Fruit fly (Drosophila melanogaster): Measurements from ENCODE around the gene atms.
A peak's percentile ranks its signal among the peaks of the same experiment; 100 is the strongest.

The atms gene

dm6 chr3R:4813172-4813716 is 63.4 kb downstream of the atms start (continued):
- TF ChIP-seq Sry-β (GFP tag; optimal IDR thresholded peaks at IDR 0.05) (peak; percentile 59), Pdp1 (GFP tag; optimal IDR thresholded peaks at IDR 0.05) (peak in 1 of 2 experiments; percentile 60), al (GFP tag; IDR thresholded peaks at IDR 0.05) (no peak), ro (GFP tag; IDR thresholded peaks at IDR 0.05) (no peak), fd102C (GFP tag; optimal IDR thresholded peaks at IDR 0.05) (no peak), CG11695 (GFP tag; IDR thresholded peaks at IDR 0.05) (0 out of 3 replicates have a peak, but pooled peaks have one; percentile 32), CG6689 (GFP tag; IDR thresholded peaks at IDR 0.05) (peak; percentile 64), Ravus (GFP tag; IDR thresholded peaks at IDR 0.05) (no peak), CG16863 (GFP tag; optimal IDR thresholded peaks at IDR 0.05) (peak; percentile 26), Mrtf (GFP tag; IDR thresholded peaks at IDR 0.05) (no peak), da (GFP tag; optimal IDR thresholded peaks at IDR 0.05) (no peak), Gsc (GFP tag; IDR thresholded peaks at IDR 0.05) (no peak), sug (tag; optimal IDR thresholded peaks at IDR 0.05) (peak; percentile 58), CG6791 (GFP tag; IDR thresholded peaks at IDR 0.05; ENCODE audit: partially characterized antibody) (peak; percentile 78), jumu (GFP tag; optimal IDR thresholded peaks at IDR 0.05) (no peak), CG17361 (GFP tag; IDR thresholded peaks at IDR 0.05) (peak; percentile 66), CG13624 (GFP tag; optimal IDR thresholded peaks at IDR 0.05) (no peak), pfk (GFP tag; optimal IDR thresholded peaks at IDR 0.05) (peak; percentile 75), CG12659 (GFP tag; optimal IDR thresholded peaks at IDR 0.05) (peak; percentile 79), CG34224 (GFP tag; IDR thresholded peaks at IDR 0.05; ENCODE audit: partially characterized antibody) (peak; percentile 55; the same call in 1 of the 3 replicates), Asciz (GFP tag; optimal IDR thresholded peaks at IDR 0.05) (peak; percentile 87), CG18262 (tag; optimal IDR thresholded peaks at IDR 0.05) (peak; percentile 68), crol (GFP tag; IDR thresholded peaks at IDR 0.05) (no peak), Opbp (GFP tag; IDR thresholded peaks at IDR 0.05; ENCODE audit: partially characterized antibody) (peak; percentile 64; the same call in 2 of the 3 replicates), cas (GFP tag; IDR thresholded peaks at IDR 0.05) (peak; percentile 43; the same call in 1 of the 2 replicates), NFAT (GFP tag; IDR thresholded peaks at IDR 0.05) (peak; percentile 38; the same call in 1 of the 2 replicates), CG14441 (GFP tag; IDR thresholded peaks at IDR 0.05) (peak; percentile 37; the same call in 1 of the 2 replicates), psq (GFP tag; optimal IDR thresholded peaks at IDR 0.05) (peak; percentile 33), CHES-1-like (GFP tag; optimal IDR thresholded peaks at IDR 0.05) (peak; percentile 28), Hsf (GFP tag; optimal IDR thresholded peaks at IDR 0.05) (peak; percentile 5), twi (tag; optimal IDR thresholded peaks at IDR 0.05) (peak; percentile 68), CG12219 (GFP tag; optimal IDR thresholded peaks at IDR 0.05) (peak; percentile 71), vnd (GFP tag; IDR thresholded peaks at IDR 0.05; ENCODE audit: partially characterized antibody) (peak; percentile 46; the same call in 2 of the 3 replicates), Med (GFP tag) (peak; percentile 89), CG1602 (GFP tag; optimal IDR thresholded peaks at IDR 0.05) (peak; percentile 49), cato (GFP tag; optimal IDR thresholded peaks at IDR 0.05; ENCODE audit: borderline replicate concordance) (peak; percentile 1), sr (GFP tag; IDR thresholded peaks at IDR 0.05) (no peak; the same call in 1 of the 3 replicates), CG3847 (GFP tag; IDR thresholded peaks at IDR 0.05) (peak; percentile 66), CG12769 (tag; optimal IDR thresholded peaks at IDR 0.05) (peak; percentile 7), kay (GFP tag; optimal IDR thresholded peaks at IDR 0.05) (peak; percentile 71), CG10979 (tag; optimal IDR thresholded peaks at IDR 0.05) (peak; percentile 49), CG9817 (tag; optimal IDR thresholded peaks at IDR 0.05) (peak; percentile 58), Camta (GFP tag; optimal IDR thresholded peaks at IDR 0.05) (peak; percentile 31), Fer3 (tag; optimal IDR thresholded peaks at IDR 0.05) (peak; percentile 50), CG32772 (GFP tag; IDR thresholded peaks at IDR 0.05) (no peak), Dfd (GFP tag; optimal IDR thresholded peaks at IDR 0.05) (no peak), tgo (GFP tag; IDR thresholded peaks at IDR 0.05) (0 out of 3 replicates have a peak, but pooled peaks have one; percentile 39), CG1647 (GFP tag; optimal IDR thresholded peaks at IDR 0.05) (no peak), ERR (GFP tag; optimal IDR thresholded peaks at IDR 0.05) (peak; percentile 36), HmgZ (tag; optimal IDR thresholded peaks at IDR 0.05) (peak; percentile 61)
